Fruit fly (Drosophila melanogaster) whole organism, embryonic: ENCODE data around the gene Ctns.

Source experiments
- CG10274 ChIP-seq: fragments of 200-800 bp; sonication (Bioruptor generic); optimal IDR thresholded peaks from 3 replicates; lab custom pipeline; 2017; ENCODE audit warnings: missing biosample characterization, mild to moderate bottlenecking, missing genetic modification characterization
- CG10462 ChIP-seq: fragments of 200-800 bp; sonication (Bioruptor generic); optimal IDR thresholded peaks from 2 replicates; lab custom pipeline; 2016; ENCODE audit warnings: missing biosample characterization, missing genetic modification characterization
- CG11695 ChIP-seq: fragments of 200-800 bp; sonication (Bioruptor generic); IDR thresholded peaks from 3 replicates; pipeline ENCODE4 v1.3.6; 2022; ENCODE audit warnings: missing biosample characterization, missing genetic modification characterization
- CG11723 ChIP-seq: fragments of 200-800 bp; sonication (Bioruptor generic); optimal IDR thresholded peaks from 2 replicates; lab custom pipeline; 2017; ENCODE audit warnings: missing biosample characterization, mild to moderate bottlenecking, missing genetic modification characterization
- CG12391 ChIP-seq: fragments of 200-800 bp; sonication (Bioruptor generic); optimal IDR thresholded peaks from 3 replicates; lab custom pipeline; 2018; ENCODE audit warnings: missing biosample characterization, mild to moderate bottlenecking, missing genetic modification characterization, moderate library complexity
- CG13123 ChIP-seq: fragments of 200-800 bp; sonication (Bioruptor generic); optimal IDR thresholded peaks from 2 replicates; lab custom pipeline; 2016; ENCODE audit warnings: missing biosample characterization, missing genetic modification characterization
- CG15011 ChIP-seq: fragments of 200-800 bp; sonication (Bioruptor generic); optimal IDR thresholded peaks from 3 replicates; lab custom pipeline; 2018; ENCODE audit warnings: missing biosample characterization, mild to moderate bottlenecking, missing genetic modification characterization
- CG15696 ChIP-seq: fragments of 200-800 bp; sonication (Bioruptor generic); optimal IDR thresholded peaks from 2 replicates; lab custom pipeline; 2019; ENCODE audit warnings: missing biosample characterization, mild to moderate bottlenecking, missing genetic modification characterization, moderate library complexity
- CG16779 ChIP-seq: fragments of 200-800 bp; sonication (Bioruptor generic); IDR thresholded peaks from 2 replicates; pipeline ENCODE4 v1.3.6; 2022; ENCODE audit warnings: missing biosample characterization, missing genetic modification characterization
- CG17829 ChIP-seq: fragments of 200-800 bp; optimal IDR thresholded peaks from 2 replicates; lab custom pipeline; 2019; ENCODE audit warnings: missing biosample characterization, mild to moderate bottlenecking, missing genetic modification characterization, moderate library complexity
- CG3163 ChIP-seq: fragments of 200-800 bp; sonication (Bioruptor generic); optimal IDR thresholded peaks from 3 replicates; lab custom pipeline; 2016; ENCODE audit warnings: missing biosample characterization, missing genetic modification characterization
- CG3281 ChIP-seq: fragments of 200-800 bp; sonication (Bioruptor generic); optimal IDR thresholded peaks from 3 replicates; lab custom pipeline; 2017; ENCODE audit warnings: missing biosample characterization, mild to moderate bottlenecking, missing genetic modification characterization
- CG34224 ChIP-seq: fragments of 200-800 bp; sonication (Bioruptor generic); IDR thresholded peaks from 3 replicates; pipeline ENCODE4 v1.3.6; 2022; ENCODE audit warnings: missing biosample characterization, missing genetic modification characterization; ENCODE audit not compliant: partially characterized antibody
- CG3726 ChIP-seq: fragments of 200-800 bp; sonication (Bioruptor generic); IDR thresholded peaks from 3 replicates; pipeline ENCODE4, ENCODE4 v1.3.6; 2022; ENCODE audit warnings: missing biosample characterization, missing genetic modification characterization
- CG4854 ChIP-seq: fragments of 200-800 bp; sonication (Bioruptor generic); optimal IDR thresholded peaks from 2 replicates; lab custom pipeline; 2016; ENCODE audit warnings: missing biosample characterization, missing genetic modification characterization, inconsistent platforms
- CG7372 ChIP-seq: fragments of 200-800 bp; sonication (Bioruptor generic); IDR thresholded peaks from 2 replicates; pipeline ENCODE4 v1.3.6; 2022; ENCODE audit warnings: missing biosample characterization, missing genetic modification characterization
- CG7745 ChIP-seq: fragments of 200-800 bp; sonication (Bioruptor generic); optimal IDR thresholded peaks from 2 replicates; lab custom pipeline; 2018; ENCODE audit warnings: missing biosample characterization, mild to moderate bottlenecking, missing genetic modification characterization, moderate library complexity
- CG8924 ChIP-seq: fragments of 200-800 bp; optimal IDR thresholded peaks from 3 replicates; lab custom pipeline; 2019; ENCODE audit warnings: missing biosample characterization, mild to moderate bottlenecking, missing genetic modification characterization, moderate library complexity
- CTCF ChIP-seq: fragments of 200-800 bp; sonication (Bioruptor generic); optimal IDR thresholded peaks from 2 replicates; lab custom pipeline; 2017; ENCODE audit warnings: missing biosample characterization, mild to moderate bottlenecking, missing genetic modification characterization, moderate library complexity
- Dek ChIP-seq: fragments of 200-800 bp; sonication (Bioruptor generic); optimal IDR thresholded peaks from 3 replicates; lab custom pipeline; 2019; ENCODE audit warnings: missing biosample characterization, mild to moderate bottlenecking, missing genetic modification characterization, moderate library complexity
- H15 ChIP-seq: fragments of 200-800 bp; sonication (Bioruptor generic); IDR thresholded peaks from 3 replicates; pipeline ENCODE4 v1.3.6; 2022; ENCODE audit warnings: missing biosample characterization, missing genetic modification characterization
- H2.0 ChIP-seq: fragments of 200-800 bp; sonication (Bioruptor generic); IDR thresholded peaks from 2 replicates; pipeline ENCODE4 v1.3.6; 2022; ENCODE audit warnings: missing biosample characterization, missing genetic modification characterization
- HLH3B ChIP-seq: fragments of 200-800 bp; sonication (Bioruptor generic); IDR thresholded peaks from 2 replicates; pipeline ENCODE4 v1.3.6; 2022; ENCODE audit warnings: missing biosample characterization, missing genetic modification characterization
- HmgZ ChIP-seq: fragments of 200-800 bp; sonication (Bioruptor generic); optimal IDR thresholded peaks from 2 replicates; lab custom pipeline; 2018; ENCODE audit warnings: missing biosample characterization, mild to moderate bottlenecking, missing genetic modification characterization
- NC2β ChIP-seq: fragments of 200-800 bp; sonication (Bioruptor generic); optimal IDR thresholded peaks from 2 replicates; lab custom pipeline; 2016; ENCODE audit warnings: missing biosample characterization, missing genetic modification characterization
- NFAT ChIP-seq: fragments of 200-800 bp; sonication (Bioruptor generic); IDR thresholded peaks from 2 replicates; pipeline ENCODE4 v1.3.6; 2022; ENCODE audit warnings: missing biosample characterization, missing genetic modification characterization
- Neu2 ChIP-seq: fragments of 200-800 bp; sonication (Bioruptor generic); optimal IDR thresholded peaks from 3 replicates; lab custom pipeline; 2016; ENCODE audit warnings: missing biosample characterization, missing genetic modification characterization, borderline replicate concordance
- Nf-YB ChIP-seq: fragments of 200-800 bp; sonication (Bioruptor generic); optimal IDR thresholded peaks from 3 replicates; lab custom pipeline; 2019; ENCODE audit warnings: missing biosample characterization, mild to moderate bottlenecking, missing genetic modification characterization, moderate library complexity
- Sin3A ChIP-seq: fragments of >200 bp; optimal IDR thresholded peaks from 2 replicates; lab custom pipeline; 2018
- Sry-δ ChIP-seq: fragments of 200-800 bp; sonication (Bioruptor generic); optimal IDR thresholded peaks from 2 replicates; lab custom pipeline; 2016; ENCODE audit warnings: missing biosample characterization, missing genetic modification characterization
- YL-1 ChIP-seq: fragments of 200-800 bp; sonication (Bioruptor generic); optimal IDR thresholded peaks from 3 replicates; lab custom pipeline; 2017; ENCODE audit warnings: missing biosample characterization, mild to moderate bottlenecking, missing genetic modification characterization
- ac ChIP-seq: fragments of 200-800 bp; sonication (Bioruptor generic); optimal IDR thresholded peaks from 3 replicates; lab custom pipeline; 2017; ENCODE audit warnings: missing biosample characterization, mild to moderate bottlenecking, missing genetic modification characterization
- aop ChIP-seq: fragments of 200-800 bp; sonication (Bioruptor generic); IDR thresholded peaks from 2 replicates; pipeline ENCODE4 v1.3.6; 2022; ENCODE audit warnings: missing biosample characterization, missing genetic modification characterization
- br ChIP-seq: fragments of >200 bp; optimal IDR thresholded peaks from 2 replicates; lab custom pipeline; 2017
- cg ChIP-seq: fragments of 200-800 bp; sonication (Bioruptor generic); optimal IDR thresholded peaks from 3 replicates; lab custom pipeline; 2019; ENCODE audit warnings: missing biosample characterization, mild to moderate bottlenecking, missing genetic modification characterization, moderate library complexity
- dimm ChIP-seq: fragments of 200-800 bp; sonication (Bioruptor generic); IDR thresholded peaks from 2 replicates; pipeline ENCODE4 v1.3.6; 2022; ENCODE audit warnings: missing biosample characterization, missing genetic modification characterization
- dmrt99B ChIP-seq: fragments of 200-800 bp; sonication (Bioruptor generic); optimal IDR thresholded peaks from 2 replicates; lab custom pipeline; 2018; ENCODE audit warnings: missing biosample characterization, mild to moderate bottlenecking, missing genetic modification characterization, moderate library complexity
- en ChIP-seq: fragments of 200-800 bp; sonication (Bioruptor generic); optimal IDR thresholded peaks from 2 replicates; lab custom pipeline; 2016; ENCODE audit warnings: missing biosample characterization, missing genetic modification characterization
- fd64A ChIP-seq: fragments of 200-800 bp; sonication (Bioruptor generic); optimal IDR thresholded peaks from 3 replicates; lab custom pipeline; 2018; ENCODE audit warnings: missing biosample characterization, mild to moderate bottlenecking, missing genetic modification characterization
- gcm ChIP-seq: fragments of 200-800 bp; sonication (Bioruptor generic); optimal IDR thresholded peaks from 2 replicates; lab custom pipeline; 2019; ENCODE audit warnings: missing biosample characterization, mild to moderate bottlenecking, missing genetic modification characterization, moderate library complexity
- kah ChIP-seq: fragments of 200-800 bp; sonication (Bioruptor generic); optimal IDR thresholded peaks from 2 replicates; lab custom pipeline; 2018; ENCODE audit warnings: missing biosample characterization, mild to moderate bottlenecking, missing genetic modification characterization
- lmd ChIP-seq: fragments of 200-800 bp; sonication (Bioruptor generic); IDR thresholded peaks from 2 replicates; pipeline ENCODE4 v1.3.6; 2022; ENCODE audit warnings: missing biosample characterization, missing genetic modification characterization
- maf-S ChIP-seq: fragments of 200-800 bp; sonication (Bioruptor generic); optimal IDR thresholded peaks from 2 replicates; lab custom pipeline; 2016; ENCODE audit warnings: missing biosample characterization, missing genetic modification characterization
- nmo ChIP-seq: fragments of 200-800 bp; sonication (Bioruptor generic); optimal IDR thresholded peaks from 2 replicates; lab custom pipeline; 2018; ENCODE audit warnings: missing biosample characterization, mild to moderate bottlenecking, missing genetic modification characterization, moderate library complexity
- oc ChIP-seq: fragments of 200-800 bp; sonication (Bioruptor generic); optimal IDR thresholded peaks from 2 replicates; lab custom pipeline; 2018; ENCODE audit warnings: missing biosample characterization, mild to moderate bottlenecking, missing genetic modification characterization, moderate library complexity
- pan ChIP-seq, 4 experiments: fragments of >200 bp in 3 of 4; fragments of 200-800 bp in 1 of 4; sonication (Bioruptor generic) in 1 of 4; optimal IDR thresholded peaks in 3 of 4; IDR thresholded peaks in 1 of 4; 2 replicates each; pipeline versions ENCODE4 v1.3.6 to Lab custom; 2017 to 2022; ENCODE audit warnings: missing biosample characterization in 2 of 4, missing genetic modification characterization in 2 of 4, mixed read lengths in 1 of 4
- psq ChIP-seq: fragments of 200-800 bp; sonication (Bioruptor generic); optimal IDR thresholded peaks from 2 replicates; lab custom pipeline; 2017; ENCODE audit warnings: missing biosample characterization, missing genetic modification characterization
- row ChIP-seq: fragments of 200-800 bp; sonication (Bioruptor generic); IDR thresholded peaks from 3 replicates; pipeline ENCODE4 v1.3.6; 2022; ENCODE audit warnings: missing biosample characterization, missing genetic modification characterization
- slp2 ChIP-seq: fragments of 200-800 bp; sonication (Bioruptor generic); optimal IDR thresholded peaks from 2 replicates; lab custom pipeline; 2016; ENCODE audit warnings: missing biosample characterization, missing genetic modification characterization
- tll ChIP-seq, 2 experiments: fragments of 200-800 bp in 1 of 2; fragments of >200 bp in 1 of 2; sonication (Bioruptor generic) in 1 of 2; optimal IDR thresholded peaks; 2 replicates each; lab custom pipeline; 2017 to 2019; ENCODE audit warnings: missing biosample characterization in 2 of 2, missing genetic modification characterization in 2 of 2, mild to moderate bottlenecking in 1 of 2, moderate library complexity in 1 of 2
- usp ChIP-seq: fragments of >200 bp; optimal IDR thresholded peaks from 2 replicates; lab custom pipeline; 2017; ENCODE audit warnings: missing biosample characterization, missing genetic modification characterization
- z ChIP-seq: fragments of 200-800 bp; sonication (Bioruptor generic); IDR thresholded peaks from 3 replicates; pipeline ENCODE4 v1.3.6; 2022; ENCODE audit warnings: missing biosample characterization, missing genetic modification characterization

The Ctns gene

dm6 chr3R:23046529-23046943 is 12.2 kb downstream of the Ctns start:
- TF ChIP-seq CG3726 (GFP tag; lab: Robert Waterston, UW) (no peak), slp2 (GFP tag; lab: Kevin White, UChicago) (peak; percentile 0), nmo (GFP tag; lab: Kevin White, UChicago) (peak; percentile 14), CG3281 (GFP tag; lab: Kevin White, UChicago) (peak; percentile 46), CG8924 (no peak), CG11723 (GFP tag; lab: Kevin White, UChicago) (no peak), CG11695 (GFP tag; lab: Robert Waterston, UW) (peak; percentile 61; the same call in 1 of the 3 replicates), CG34224 (GFP tag; lab: Robert Waterston, UW) (no peak), lmd (GFP tag; lab: Robert Waterston, UW) (peak; percentile 82), pan (optimal IDR thresholded peaks at IDR 0.05; lab: Kevin White, UChicago) (no peak), pan (GFP tag; optimal IDR thresholded peaks at IDR 0.05 in 1 of 2, IDR thresholded peaks at IDR 0.05 in 1 of 2) (peak in 1 of 2 experiments; percentile 73), dmrt99B (tag; lab: Kevin White, UChicago) (peak; percentile 32), oc (tag; lab: Kevin White, UChicago) (no peak), HmgZ (no peak), Sin3A (lab: Kevin White, UChicago) (no peak), psq (GFP tag; lab: Kevin White, UChicago) (no peak), CG4854 (GFP tag; lab: Kevin White, UChicago) (no peak), H15 (GFP tag; lab: Robert Waterston, UW) (0 out of 3 replicates have a peak, but pooled peaks have one; percentile 26), CG13123 (GFP tag; lab: Kevin White, UChicago) (no peak), br (lab: Kevin White, UChicago) (no peak), CG7372 (peak; percentile 26; the same call in 1 of the 2 replicates), YL-1 (GFP tag; lab: Kevin White, UChicago) (no peak), aop (GFP tag; lab: Robert Waterston, UW) (no peak), usp (GFP tag; lab: Kevin White, UChicago) (no peak), CG16779 (GFP tag; lab: Robert Waterston, UW) (0 out of 2 replicates have a peak, but pooled peaks have one; percentile 20), z (GFP tag; lab: Robert Waterston, UW) (no peak), CG3163 (GFP tag; lab: Kevin White, UChicago) (no peak), CG17829 (tag; lab: Kevin White, UChicago) (no peak), NC2β (GFP tag; lab: Kevin White, UChicago) (peak; percentile 18), ac (no peak), cg (GFP tag; lab: Kevin White, UChicago) (peak; percentile 17), CTCF (no peak), fd64A (GFP tag; lab: Kevin White, UChicago) (no peak), CG7745 (tag; lab: Kevin White, UChicago) (no peak), Nf-YB (no peak), tll (GFP tag; optimal IDR thresholded peaks at IDR 0.05; lab: Kevin White, UChicago) (no peak), CG12391 (tag; lab: Kevin White, UChicago) (peak; percentile 2), row (peak; percentile 65), kah (GFP tag; lab: Kevin White, UChicago) (no peak), H2.0 (GFP tag; lab: Robert Waterston, UW) (peak; percentile 38; the same call in 1 of the 2 replicates), en (GFP tag; lab: Kevin White, UChicago) (no peak), Sry-δ (GFP tag; lab: Kevin White, UChicago) (no peak), Dek (tag; lab: Kevin White, UChicago) (peak; percentile 20), maf-S (no peak), HLH3B (GFP tag; lab: Robert Waterston, UW) (0 out of 2 replicates have a peak, but pooled peaks have one; percentile 32), CG10274 (GFP tag; lab: Kevin White, UChicago) (peak; percentile 67), dimm (GFP tag; lab: Robert Waterston, UW) (no peak), NFAT (GFP tag; lab: Robert Waterston, UW) (0 out of 2 replicates have a peak, but pooled peaks have one; percentile 32), gcm (no peak), CG10462 (GFP tag; lab: Kevin White, UChicago) (no peak), CG15696 (tag; lab: Kevin White, UChicago) (no peak), CG15011 (GFP tag; lab: Kevin White, UChicago) (no peak), Neu2 (GFP tag; lab: Kevin White, UChicago) (no peak)
